Fruit fly (Drosophila melanogaster) whole organism: ENCODE data around the gene CG9072.
A peak's percentile ranks its signal among the peaks of the same experiment; 100 is the strongest.

Experiments
- CG8478 ChIP-seq: fragments of >200 bp; optimal IDR thresholded peaks from 2 replicates; lab custom pipeline; 2018; ENCODE audit warnings: inconsistent platforms
- Dll ChIP-seq: fragments of >200 bp; optimal IDR thresholded peaks from 2 replicates; lab custom pipeline; 2017
- EcR ChIP-seq, 2 experiments: fragments of >200 bp; optimal IDR thresholded peaks; 2 replicates each; lab custom pipeline; 2017; ENCODE audit warnings: missing biosample characterization in 2 of 2, missing genetic modification characterization in 2 of 2, missing genetic modification reagents in 2 of 2
- psq ChIP-seq: fragments of >200 bp; optimal IDR thresholded peaks from 2 replicates; lab custom pipeline; 2017
- usp ChIP-seq: fragments of >200 bp; optimal IDR thresholded peaks from 2 replicates; lab custom pipeline; 2017; ENCODE audit warnings: missing biosample characterization, missing genetic modification characterization, mixed read lengths

DNA sequence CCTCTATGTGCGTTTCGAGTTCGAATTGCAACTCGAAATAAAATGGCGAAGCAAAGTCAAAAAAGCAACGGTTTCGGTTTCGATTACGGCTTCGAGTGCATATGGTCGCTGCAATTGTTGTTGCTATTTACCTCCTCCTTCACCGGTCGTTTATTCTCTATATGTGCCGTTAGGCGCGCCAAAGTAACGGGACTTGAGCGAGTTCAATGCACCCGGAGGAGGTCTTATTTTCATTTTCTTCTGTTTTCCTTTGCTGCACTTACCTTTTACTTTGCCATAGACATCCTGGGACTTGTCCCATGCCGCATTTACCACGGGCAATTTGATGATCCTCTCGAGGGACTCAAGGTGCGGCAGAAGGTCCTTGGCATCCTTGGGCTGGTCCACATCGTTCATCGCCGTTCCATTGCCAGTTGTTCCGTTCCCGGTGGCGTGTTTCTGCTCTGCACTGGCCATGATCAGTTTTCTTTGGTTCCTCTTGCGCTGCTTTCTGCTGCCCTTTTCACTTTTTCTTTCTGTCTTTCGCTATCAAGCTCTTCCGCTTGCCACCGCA lies 20.3 kb downstream of the CG9072 start:
- no peak for TF ChIP-seq psq
- TF ChIP-seq CG8478 (lab: Kevin White, UChicago): no peak
- no peak for TF ChIP-seq usp (GFP tag; lab: Kevin White, UChicago)
- peak; percentile 46 to 84 for TF ChIP-seq EcR (GFP tag; optimal IDR thresholded peaks at IDR 0.05; lab: Kevin White, UChicago)
- no peak for TF ChIP-seq Dll
